Worm (Caenorhabditis elegans) whole organism, L4/young adult: ENCODE results near the gene ZK1010.5.

Experiments
- W03F9.2 ChIP-seq: fragments of 150-350 bp; optimal IDR thresholded peaks from 2 replicates; lab custom pipeline; 2014; ENCODE audit warnings: missing biosample characterization, missing genetic modification characterization
- dao-5 ChIP-seq: sonication (generic microtip); optimal IDR thresholded peaks from 2 replicates; lab custom pipeline; 2016; ENCODE audit warnings: missing genotype, missing genetic modification characterization, moderate library complexity, missing compliant biosample characterization
- him-1 ChIP-seq: sonication (generic microtip); optimal IDR thresholded peaks from 2 replicates; lab custom pipeline; 2016; ENCODE audit warnings: missing genotype, missing genetic modification reagents, missing genetic modification characterization, missing compliant biosample characterization

The ZK1010.5 gene

DNA sequence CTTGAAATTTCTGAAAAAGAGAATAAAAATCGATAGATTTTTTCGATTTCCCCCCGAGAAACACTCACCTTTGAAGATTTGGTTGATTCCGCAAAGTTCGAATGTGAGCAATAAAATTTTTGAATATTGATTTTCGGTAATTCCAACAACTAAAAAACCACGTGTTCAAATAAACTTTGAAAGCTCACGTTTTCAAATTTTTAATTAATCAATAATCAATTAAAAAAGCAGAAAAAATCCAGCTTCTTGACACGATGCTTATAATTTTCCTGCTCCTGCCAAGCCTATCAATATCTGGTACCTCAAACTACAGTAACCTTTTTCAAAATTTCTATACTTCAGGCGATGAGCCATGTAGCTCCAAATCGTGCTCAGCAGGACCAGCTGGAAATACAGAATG, at the start of gene ZK1010.5:
ZK1010.5 (minus strand) TSS at position 101 of the 400 bp plus-strand sequence.
- no peak for TF ChIP-seq W03F9.2
- no peak for TF ChIP-seq dao-5 (tag; lab: Kevin White, UChicago)
- TF ChIP-seq him-1 (tag; lab: Kevin White, UChicago) = no peak

DNA sequence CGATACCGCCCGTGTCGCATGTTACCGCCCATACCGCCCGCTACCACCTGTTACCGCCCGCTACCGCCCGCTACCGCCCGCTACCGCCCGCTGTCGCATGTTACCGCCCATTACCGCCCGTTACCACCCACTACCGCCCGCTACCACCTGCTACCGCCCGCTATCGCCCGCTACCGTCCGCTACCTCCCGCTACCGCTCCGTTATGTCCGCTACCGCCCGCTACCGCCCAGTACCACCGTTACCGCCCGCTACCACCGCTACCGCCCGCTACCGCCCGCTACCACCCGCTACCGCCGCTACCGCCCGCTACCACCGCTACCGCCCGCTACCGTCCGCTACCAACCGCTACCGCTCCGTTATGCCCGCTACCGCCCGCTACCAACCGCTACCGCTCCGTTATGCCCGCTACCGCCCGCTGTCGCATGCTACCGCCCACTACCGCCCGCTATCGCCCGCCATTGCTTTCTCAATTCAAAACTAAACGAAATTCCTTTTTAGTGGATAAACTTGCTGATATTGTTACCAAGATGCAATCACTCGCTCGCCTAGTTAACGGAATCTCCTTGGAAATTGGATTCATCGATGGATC, 45.2 kb upstream of the ZK1010.5 start:
- TF ChIP-seq W03F9.2 (no peak), dao-5 (tag; lab: Kevin White, UChicago) (no peak), him-1 (tag; lab: Kevin White, UChicago) (no peak)

DNA sequence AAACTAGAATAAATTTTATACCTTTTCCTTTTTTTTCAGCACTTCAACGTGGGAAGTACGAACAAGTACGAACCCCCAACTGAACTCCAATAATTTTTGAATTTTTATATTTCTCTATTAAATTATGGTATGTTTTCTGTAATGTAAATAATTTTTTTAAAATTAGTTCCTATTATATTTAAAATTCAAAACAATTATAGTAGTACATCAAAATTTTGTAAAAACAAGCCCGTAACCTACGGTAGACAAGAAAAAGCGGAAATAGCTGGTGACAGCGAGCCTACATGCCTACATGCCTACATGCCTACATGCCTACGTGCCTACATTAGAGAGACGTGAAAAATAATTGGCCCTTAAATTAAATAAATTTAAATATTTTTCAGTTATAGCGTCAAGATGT, 44.4 kb upstream of the ZK1010.5 start, which contains the start of gene F14F7.5:
F14F7.5 (plus strand) TSS at position 301 of the 400 bp plus-strand sequence.
- no peak for TF ChIP-seq W03F9.2
- no peak for TF ChIP-seq dao-5 (tag; lab: Kevin White, UChicago)
- TF ChIP-seq him-1 (tag; lab: Kevin White, UChicago) = no peak

DNA sequence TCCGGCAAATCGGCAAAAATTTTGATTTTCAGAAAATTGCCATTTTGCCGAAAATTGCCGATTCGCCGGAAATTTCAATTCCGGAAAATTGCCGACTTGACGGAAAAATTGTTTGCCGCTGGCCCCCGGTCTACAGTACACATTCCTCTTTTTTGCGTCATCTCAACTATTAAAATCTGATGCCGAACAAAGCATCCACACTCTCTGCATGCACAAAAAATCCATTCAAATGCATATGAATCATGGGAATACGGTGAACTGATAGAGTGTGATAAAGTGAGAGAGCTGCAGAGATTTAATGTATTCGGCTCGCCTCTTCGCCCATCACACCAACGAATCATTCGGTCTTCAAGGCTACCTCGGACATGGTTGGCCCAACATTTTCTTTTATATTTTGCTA, 43.2 kb upstream of the ZK1010.5 start, which contains the start of gene F14F7.7:
F14F7.7 (plus strand) TSS at position 354 of the 400 bp plus-strand sequence.
- TF ChIP-seq dao-5 (tag; lab: Kevin White, UChicago) = no peak
- no peak for TF ChIP-seq him-1 (tag; lab: Kevin White, UChicago)
- TF ChIP-seq W03F9.2 = no peak

DNA sequence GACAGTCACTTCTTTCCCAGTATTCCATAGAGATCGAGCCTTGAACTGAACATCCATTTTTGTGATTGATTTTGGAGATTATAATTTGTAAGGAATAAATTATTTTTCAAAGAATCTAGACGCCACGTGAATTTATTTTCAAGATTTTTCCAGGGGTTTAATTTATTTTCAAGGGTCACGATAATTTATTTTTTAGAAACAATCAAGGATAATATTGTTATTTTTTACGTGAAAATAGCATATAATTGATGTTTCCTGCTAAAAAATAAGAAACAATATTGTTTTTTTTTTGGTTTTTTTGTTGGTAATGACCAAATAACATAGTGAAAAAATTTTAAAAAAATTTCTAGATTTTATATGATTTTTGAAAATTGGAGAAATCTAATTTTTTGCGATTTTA, 42.3 kb upstream of the ZK1010.5 start, which contains the start of gene F14F7.4:
F14F7.4 (minus strand) TSS at position 101 of the 400 bp plus-strand sequence.
- TF ChIP-seq him-1 (tag; lab: Kevin White, UChicago) = no peak
- TF ChIP-seq W03F9.2 = no peak
- TF ChIP-seq dao-5 (tag; lab: Kevin White, UChicago) = no peak

DNA sequence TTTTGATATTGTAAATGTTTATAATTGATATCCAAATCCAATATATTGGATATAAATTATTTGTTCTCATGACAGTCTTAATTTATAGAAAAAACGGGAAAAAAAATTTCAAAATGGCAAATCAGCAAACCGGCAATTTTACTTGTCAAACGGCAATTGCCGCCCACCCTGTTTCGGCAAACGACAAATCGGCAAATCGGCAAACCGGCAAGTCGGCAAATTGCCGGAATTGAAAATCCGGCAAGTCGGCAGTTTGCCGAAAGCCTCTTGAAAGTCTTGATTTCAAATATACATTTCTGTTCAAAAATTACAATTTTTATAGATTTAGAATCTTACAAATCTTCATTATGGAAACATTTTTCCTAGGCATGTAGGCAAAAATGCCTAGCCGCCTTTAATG, 40.6 kb upstream of the ZK1010.5 start:
- TF ChIP-seq W03F9.2 (no peak), dao-5 (tag; lab: Kevin White, UChicago) (no peak), him-1 (tag; lab: Kevin White, UChicago) (no peak)

DNA sequence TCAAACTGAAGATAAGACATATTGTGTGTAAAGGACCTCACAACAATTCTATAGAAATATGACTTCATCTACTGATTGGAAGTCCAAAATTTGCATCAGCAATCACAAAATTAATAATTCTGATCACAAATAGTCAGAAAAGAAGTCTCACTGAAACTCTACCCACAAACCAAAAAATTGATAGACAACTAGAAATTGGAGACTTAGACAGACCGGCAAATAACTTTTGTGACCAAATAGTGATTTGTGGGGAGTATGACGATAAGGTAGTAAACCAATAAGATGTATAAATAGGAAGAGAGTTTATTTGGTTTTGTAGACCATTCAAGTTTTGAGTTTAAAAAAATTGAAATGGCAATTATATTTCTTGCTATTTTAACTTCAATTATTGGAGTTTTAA, 37.0 kb upstream of the ZK1010.5 start, which contains the start of gene cyp-13A12:
cyp-13A12 (plus strand) TSS at position 267 of the 400 bp plus-strand sequence.
- TF ChIP-seq him-1 (tag; lab: Kevin White, UChicago) = no peak

DNA sequence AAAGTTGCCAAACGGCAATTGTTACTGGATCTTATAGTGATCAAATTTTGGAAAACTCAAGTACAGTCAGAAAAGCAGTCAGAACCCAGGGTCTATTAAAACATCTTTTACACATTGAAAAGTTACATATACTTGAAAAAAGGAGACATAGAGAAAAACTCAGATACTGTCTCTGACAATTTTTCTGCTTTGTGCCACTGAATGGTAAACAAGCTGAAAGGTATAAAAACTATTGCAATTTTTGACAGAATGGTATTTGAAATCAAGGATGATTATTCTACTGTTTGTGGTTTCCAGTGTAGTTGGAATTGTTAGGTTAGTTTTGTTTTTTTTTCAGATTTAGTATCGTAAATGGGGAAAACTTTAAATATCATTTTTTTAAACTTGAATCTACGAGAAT, 33.4 kb upstream of the ZK1010.5 start, which contains the start of gene cyp-13A11:
cyp-13A11 (plus strand) TSS at position 266 of the 400 bp plus-strand sequence.
- TF ChIP-seq dao-5 (tag; lab: Kevin White, UChicago) (no peak), W03F9.2 (no peak), him-1 (tag; lab: Kevin White, UChicago) (no peak)

DNA sequence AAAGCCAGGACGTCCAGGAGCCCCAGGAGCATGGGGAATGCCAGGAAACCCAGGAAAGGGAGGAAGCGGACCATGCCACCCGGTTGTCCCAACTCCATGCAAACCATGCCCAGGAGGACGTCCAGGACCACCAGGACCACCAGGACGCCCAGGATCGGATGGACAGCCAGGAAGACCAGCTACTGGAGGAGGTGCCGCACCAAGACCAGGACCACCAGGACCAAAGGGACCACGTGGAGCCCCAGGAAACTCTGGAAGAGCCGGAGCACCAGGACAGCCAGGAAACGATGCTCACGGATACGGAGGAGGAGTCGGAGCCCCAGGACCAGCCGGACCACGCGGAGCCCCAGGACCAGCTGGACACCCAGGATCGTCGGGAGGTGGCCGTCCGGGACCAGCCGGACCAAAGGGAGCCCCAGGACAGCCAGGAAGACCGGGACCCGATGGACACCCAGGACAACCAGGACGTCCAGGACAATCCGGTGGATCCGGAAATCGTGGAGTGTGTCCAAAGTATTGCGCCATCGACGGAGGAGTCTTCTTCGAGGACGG, 32.3 kb upstream of the ZK1010.5 start:
- no peak for TF ChIP-seq W03F9.2
- no peak for TF ChIP-seq him-1 (tag; lab: Kevin White, UChicago)

DNA sequence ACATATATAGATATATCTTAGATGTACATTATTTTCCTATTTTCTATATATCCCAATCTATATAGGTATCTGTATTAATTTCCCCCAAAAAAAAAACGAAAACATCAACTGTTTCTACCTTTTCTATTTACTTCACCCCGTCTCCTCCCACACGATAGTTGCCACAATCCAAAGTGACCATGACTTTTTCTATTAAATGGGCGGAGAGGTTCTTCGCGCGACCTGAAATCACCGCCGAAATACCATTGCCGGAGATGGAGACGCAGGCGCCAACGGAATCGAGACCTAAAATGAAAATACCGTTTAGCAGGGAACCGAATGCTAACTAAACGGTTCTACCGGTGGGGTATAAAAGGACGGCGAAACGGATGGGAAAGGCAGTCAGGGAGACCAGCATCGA, 31.3 kb upstream of the ZK1010.5 start, which contains the start of gene col-98:
col-98 (plus strand) TSS at position 390 of the 400 bp plus-strand sequence.
- TF ChIP-seq W03F9.2 (no peak), him-1 (tag; lab: Kevin White, UChicago) (no peak), dao-5 (tag; lab: Kevin White, UChicago) (no peak)

DNA sequence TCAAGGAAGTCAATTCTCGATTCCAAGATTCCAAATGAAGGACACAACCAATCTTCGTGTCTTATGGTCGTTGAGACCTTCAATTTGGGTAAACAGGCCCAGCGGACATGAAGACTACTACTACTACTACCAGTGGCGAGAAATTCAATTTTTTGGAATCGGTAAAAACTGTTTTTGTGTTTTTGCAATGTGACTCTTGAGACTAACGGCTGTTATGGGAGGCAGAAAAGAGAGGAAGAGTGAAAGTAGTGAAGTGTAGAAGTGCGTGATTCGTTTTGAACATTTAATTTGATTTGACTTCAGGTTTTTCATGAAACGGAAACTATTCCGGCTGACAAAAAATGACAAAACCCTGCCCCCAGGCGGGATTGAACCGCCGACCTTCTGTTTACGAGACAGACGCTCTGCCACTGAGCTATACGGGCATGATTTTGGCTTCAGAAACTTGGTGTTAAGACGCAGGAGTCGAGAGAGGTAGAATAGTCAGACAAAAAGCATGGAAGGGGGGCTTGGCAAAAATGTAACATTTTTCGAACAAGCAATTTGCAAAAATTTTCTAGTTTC, 28.5 kb upstream of the ZK1010.5 start:
- TF ChIP-seq dao-5 (tag; lab: Kevin White, UChicago) (peak; percentile 51), him-1 (tag; lab: Kevin White, UChicago) (peak; percentile 6), W03F9.2 (peak; percentile 56)

DNA sequence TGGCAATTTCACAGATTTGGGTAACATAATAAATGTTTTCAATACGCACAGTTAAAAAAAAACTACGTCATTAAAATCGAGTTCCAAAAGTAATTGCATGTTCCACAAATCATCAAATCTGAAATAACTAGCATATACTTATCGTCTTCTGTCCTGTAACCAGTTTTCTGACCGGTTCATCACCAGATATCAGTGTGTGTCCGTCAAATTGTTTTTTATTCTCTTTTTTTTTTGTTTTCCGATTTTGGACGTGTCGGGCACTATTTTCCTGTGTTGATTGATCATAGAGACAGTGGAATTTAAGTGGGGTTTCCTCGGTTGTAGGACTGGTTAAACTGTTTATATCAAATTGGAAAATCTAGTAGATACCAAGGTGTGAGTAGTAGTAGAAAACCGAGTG, 26.6 kb upstream of the ZK1010.5 start:
- TF ChIP-seq W03F9.2 (no peak), dao-5 (tag; lab: Kevin White, UChicago) (no peak), him-1 (tag; lab: Kevin White, UChicago) (no peak)

DNA sequence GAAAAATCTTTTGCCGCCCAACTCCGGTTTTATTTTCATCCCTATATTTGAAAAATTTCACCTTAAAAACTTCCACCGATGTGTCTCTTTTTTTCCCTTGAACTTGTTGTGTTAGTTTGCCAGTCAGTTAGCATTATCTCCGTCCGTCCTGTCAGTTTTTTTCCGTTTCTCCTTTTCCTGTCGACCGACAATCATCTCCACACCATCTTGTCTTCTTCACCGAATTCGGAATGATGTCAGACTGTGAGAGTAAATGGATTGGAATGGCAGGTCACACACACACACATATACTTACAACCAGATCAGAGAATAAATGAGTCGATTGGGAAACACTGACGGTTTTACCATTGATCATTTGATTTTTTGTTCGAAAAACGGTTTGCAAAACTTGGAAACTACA, 24.6 kb upstream of the ZK1010.5 start:
- TF ChIP-seq him-1 (tag; lab: Kevin White, UChicago) (no peak), W03F9.2 (no peak), dao-5 (tag; lab: Kevin White, UChicago) (no peak)

DNA sequence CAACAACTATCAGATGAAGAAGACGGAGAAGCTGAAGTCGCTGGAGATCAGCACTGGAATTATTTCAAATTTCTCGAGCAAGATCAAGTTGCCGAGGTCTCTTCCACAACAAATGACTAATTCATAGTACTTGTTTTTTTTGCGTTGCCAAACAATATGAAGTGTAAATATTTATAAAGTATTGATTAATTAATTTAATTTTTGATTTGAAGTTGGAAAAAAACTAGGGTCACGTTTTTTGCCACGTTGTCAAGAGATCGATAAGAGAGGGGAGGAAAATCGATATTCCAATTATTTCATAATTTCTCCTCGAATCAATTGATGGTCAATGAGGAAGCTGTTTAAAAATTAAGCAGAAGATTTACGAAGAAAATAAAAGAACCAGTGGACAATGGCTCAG, 17.8 kb upstream of the ZK1010.5 start, which contains the start of gene snf-7:
snf-7 (plus strand) TSS at position 301 of the 400 bp plus-strand sequence.
- TF ChIP-seq dao-5 (tag; lab: Kevin White, UChicago) (no peak), W03F9.2 (no peak), him-1 (tag; lab: Kevin White, UChicago) (no peak)
